Worm (Caenorhabditis elegans) whole organism, L2 larva: ENCODE data around the gene col-94.

ENCODE experiments used
- F13H6.1 ChIP-seq: sonication (generic microtip); optimal IDR thresholded peaks from 2 replicates; lab custom pipeline; 2016; ENCODE audit warnings: missing genetic modification characterization, missing compliant biosample characterization
- blmp-1 ChIP-seq: sonication (generic microtip); optimal IDR thresholded peaks from 2 replicates; lab custom pipeline; 2017; ENCODE audit warnings: missing genetic modification characterization, mild to moderate bottlenecking, missing compliant biosample characterization, antibody characterized with exemption, moderate library complexity; ENCODE audit not compliant: insufficient read depth
- elt-3 ChIP-seq: sonication (generic microtip); optimal IDR thresholded peaks from 2 replicates; lab custom pipeline; 2017; ENCODE audit warnings: missing biosample characterization, missing genetic modification characterization
- lin-13 ChIP-seq: fragments of 150-350 bp; optimal IDR thresholded peaks from 2 replicates; lab custom pipeline; 2014; ENCODE audit warnings: missing biosample characterization, missing genetic modification reagents, missing genetic modification characterization
- nhr-12 ChIP-seq: fragments of 150-350 bp; optimal IDR thresholded peaks from 2 replicates; lab custom pipeline; 2014; ENCODE audit warnings: missing biosample characterization, missing genetic modification characterization
- nhr-21 ChIP-seq: fragments of 150-350 bp; optimal IDR thresholded peaks from 2 replicates; lab custom pipeline; 2014; ENCODE audit warnings: missing biosample characterization, missing genetic modification characterization
- skn-1 ChIP-seq: sonication (generic microtip); optimal IDR thresholded peaks from 2 replicates; lab custom pipeline; 2017; ENCODE audit warnings: missing biosample characterization, missing genetic modification characterization
- unc-62 ChIP-seq: fragments of 150-350 bp; optimal IDR thresholded peaks from 2 replicates; lab custom pipeline; 2014; ENCODE audit warnings: missing biosample characterization, missing genetic modification reagents, missing genetic modification characterization

ce11 chrIII:10947155-10947554, 40.5 kb downstream of the col-94 start, which contains the start of gene strd-1:
- TF ChIP-seq nhr-12 (tag; lab: Kevin White, UChicago) (no peak), skn-1 (tag; lab: Kevin White, UChicago) (no peak), elt-3 (tag; lab: Kevin White, UChicago) (no peak), unc-62 (GFP tag; lab: Kevin White, UChicago) (no peak), blmp-1 (no peak), F13H6.1 (tag; lab: Kevin White, UChicago) (no peak), lin-13 (GFP tag; lab: Kevin White, UChicago) (no peak), nhr-21 (tag; lab: Kevin White, UChicago) (no peak)
